Fruit fly (Drosophila melanogaster): ENCODE measurements around the gene MICU1.

DNA sequence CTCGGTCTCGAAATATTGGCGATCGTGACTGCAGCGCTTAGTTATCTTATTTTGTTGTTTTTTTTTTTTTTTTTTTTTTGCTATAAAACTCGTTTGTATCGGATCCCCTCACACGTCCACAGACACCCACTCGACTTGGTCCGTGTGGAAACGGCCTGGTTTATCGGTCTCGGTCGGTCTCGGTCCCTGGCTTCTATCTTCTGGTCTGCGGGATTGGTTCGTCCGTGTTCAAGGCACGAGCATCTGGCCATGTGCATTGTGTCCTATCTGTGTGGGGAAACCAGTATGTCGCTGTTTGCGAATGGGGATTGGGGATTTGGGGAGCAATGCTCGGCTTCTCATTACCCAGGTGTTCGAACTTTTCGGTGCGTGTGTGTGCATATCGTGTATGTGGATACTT, 7.6 kb downstream of the MICU1 start, which contains the start of gene CG4496:
- TF ChIP-seq br (GFP tag; optimal IDR thresholded peaks at IDR 0.05) (peak; percentile 6), foxo (GFP tag; optimal IDR thresholded peaks at IDR 0.05) (no peak), tai (GFP tag; optimal IDR thresholded peaks at IDR 0.05) (no peak), psq (GFP tag; optimal IDR thresholded peaks at IDR 0.05) (peak; percentile 0)
